Worm (Caenorhabditis elegans): Measurements from ENCODE around the gene C07B5.8.

C07B5.8 gene

DNA sequence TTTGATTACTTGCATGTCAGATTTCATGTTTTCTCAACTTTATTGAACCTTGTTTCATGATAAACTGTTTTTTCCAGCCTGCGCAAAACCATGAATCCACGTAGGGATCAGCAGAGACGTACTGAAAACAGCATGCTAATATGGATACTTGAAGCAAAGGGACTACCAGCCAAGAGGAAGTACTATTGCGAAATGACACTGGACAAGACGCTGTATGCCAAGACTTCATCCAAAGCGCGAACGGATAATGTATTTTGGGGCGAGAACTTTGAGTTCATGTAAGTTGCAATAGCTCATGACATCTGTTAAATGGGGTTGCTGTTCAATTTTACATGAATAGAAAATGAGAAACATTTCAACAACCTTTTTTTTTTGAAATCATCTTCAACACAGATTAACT lies 26.1 kb downstream of the C07B5.8 start:
- no peak for TF ChIP-seq unc-62 (GFP tag; optimal IDR thresholded peaks at IDR 0.05)

DNA sequence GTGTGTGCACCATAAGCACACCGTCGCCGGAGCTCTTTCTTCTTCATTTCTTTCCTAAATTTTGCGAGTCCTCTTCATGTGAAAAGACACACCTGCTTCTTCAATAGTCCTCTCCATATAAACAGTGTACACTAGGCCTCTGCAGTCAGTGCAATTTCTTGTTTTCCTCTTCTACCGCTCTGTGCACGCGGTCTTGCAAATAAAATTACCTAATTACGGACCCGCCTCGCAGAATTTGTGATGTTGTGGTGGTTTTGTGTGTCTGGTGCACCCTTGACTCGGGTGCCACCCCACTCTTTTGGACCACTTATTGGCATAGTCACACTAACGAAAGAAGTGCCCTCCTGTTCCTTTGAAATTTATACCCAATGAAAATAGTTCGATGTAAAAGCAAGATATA lies 26.6 kb downstream of the C07B5.8 start:
- TF ChIP-seq unc-62 (GFP tag; optimal IDR thresholded peaks at IDR 0.05), result no peak

DNA sequence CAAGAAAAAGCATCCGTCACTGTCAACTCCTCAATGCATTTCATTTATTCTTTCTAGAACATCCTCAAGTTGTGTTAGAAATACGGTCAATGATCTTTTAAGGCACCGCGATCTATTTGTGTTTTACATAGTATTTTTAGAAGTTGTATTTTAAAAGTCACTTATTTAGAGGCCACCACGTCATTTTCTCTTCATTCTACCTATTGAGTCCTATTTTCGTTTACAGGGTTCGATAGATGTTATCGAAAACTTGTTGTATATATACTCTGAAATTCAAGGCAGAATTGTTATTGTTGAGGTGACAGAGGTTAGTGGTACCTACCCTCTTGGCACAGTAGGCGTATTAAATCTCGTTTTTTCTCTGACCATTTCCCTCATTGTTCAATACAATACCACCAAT lies 27.0 kb downstream of the C07B5.8 start:
- no peak for TF ChIP-seq unc-62 (GFP tag; optimal IDR thresholded peaks at IDR 0.05)

DNA sequence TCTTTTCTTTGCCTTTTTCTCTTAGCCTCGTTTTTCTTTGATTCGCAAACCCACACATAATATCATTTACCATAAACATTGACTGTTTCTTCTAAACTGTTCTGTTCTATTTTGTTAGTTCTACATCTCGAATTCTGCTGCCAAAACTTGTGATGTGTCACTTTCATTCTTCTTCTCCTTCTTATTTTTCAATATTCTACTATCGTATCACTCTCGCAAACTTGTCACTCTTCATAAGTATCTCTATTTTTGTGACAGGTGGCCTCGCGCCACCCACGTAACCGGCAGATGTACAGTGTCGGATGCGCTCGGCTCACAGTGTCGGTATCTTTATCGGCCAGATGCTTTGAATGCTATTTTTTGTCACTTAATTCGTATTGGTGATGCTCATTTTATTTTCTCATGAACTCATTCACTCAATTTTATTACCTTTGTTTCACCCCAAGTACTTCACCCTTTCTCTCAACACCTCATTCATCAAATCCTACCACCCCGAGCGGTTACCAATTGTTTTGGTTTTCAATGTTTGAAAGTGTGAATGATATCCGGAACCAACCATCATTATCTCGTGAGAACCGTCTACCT lies 28.0 kb downstream of the C07B5.8 start:
- TF ChIP-seq unc-62 (GFP tag; optimal IDR thresholded peaks at IDR 0.05), result no peak

DNA sequence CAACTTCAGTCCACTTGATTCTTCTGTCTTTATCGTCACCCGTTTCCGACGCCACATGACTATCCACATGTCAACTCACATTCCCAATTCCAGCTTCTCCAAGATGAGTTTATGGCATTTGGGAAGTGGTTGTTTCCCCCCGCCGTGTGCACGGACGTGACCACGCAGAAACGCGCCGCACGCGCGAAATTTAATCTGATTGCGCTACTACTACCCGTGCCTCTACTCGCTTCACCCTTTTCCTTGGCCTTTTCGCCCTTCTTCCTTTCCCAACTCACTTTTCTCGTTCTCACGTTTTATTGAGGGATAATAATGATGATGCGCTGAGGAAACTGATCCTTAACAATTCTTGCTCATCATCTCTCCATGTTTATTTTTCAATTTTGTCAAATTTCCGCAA lies 30.2 kb downstream of the C07B5.8 start:
- TF ChIP-seq unc-62 (GFP tag; optimal IDR thresholded peaks at IDR 0.05), result no peak

DNA sequence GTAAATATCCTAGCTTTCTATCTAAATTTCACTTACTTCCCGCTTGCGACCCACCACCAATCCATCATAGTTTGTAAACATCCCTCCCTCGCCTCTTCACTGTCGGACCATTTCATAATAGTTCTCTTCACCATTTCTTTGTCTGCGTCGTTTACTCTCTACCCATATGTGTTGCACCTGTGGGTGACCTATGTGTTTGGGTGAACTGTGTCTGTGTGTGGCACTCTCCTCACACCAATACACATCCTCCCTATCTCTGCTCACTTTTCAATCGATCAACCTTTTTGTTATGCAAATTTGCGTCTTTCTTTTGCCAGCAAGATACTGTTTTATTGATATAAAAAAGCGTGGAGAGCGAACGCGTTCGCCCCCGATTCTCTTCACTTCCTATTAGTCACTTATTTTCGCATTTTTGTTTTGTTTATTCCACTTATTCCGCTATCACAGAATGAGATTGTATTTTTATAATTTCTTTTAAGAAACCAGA lies 31.6 kb downstream of the C07B5.8 start:
- TF ChIP-seq unc-62 (GFP tag; optimal IDR thresholded peaks at IDR 0.05), result no peak

DNA sequence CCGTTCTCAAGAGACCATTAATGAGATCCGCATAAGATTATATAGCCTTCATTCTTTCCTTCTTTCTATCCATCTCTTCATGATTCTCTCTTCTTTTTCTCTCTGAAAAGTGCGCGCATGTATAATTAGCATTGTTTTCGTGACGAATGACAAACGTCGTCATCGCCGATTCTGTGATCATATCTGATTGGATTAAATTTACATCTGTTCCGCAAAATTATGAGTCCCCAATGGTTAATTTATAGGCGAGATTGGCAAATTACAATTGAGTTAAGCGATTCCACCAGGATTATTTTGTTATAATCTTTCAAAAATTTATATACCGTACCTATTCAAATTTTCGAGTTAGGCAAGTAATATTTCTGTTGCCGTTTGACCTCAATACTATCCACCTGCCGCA lies 32.3 kb downstream of the C07B5.8 start:
- no peak for TF ChIP-seq unc-62 (GFP tag; optimal IDR thresholded peaks at IDR 0.05)

DNA sequence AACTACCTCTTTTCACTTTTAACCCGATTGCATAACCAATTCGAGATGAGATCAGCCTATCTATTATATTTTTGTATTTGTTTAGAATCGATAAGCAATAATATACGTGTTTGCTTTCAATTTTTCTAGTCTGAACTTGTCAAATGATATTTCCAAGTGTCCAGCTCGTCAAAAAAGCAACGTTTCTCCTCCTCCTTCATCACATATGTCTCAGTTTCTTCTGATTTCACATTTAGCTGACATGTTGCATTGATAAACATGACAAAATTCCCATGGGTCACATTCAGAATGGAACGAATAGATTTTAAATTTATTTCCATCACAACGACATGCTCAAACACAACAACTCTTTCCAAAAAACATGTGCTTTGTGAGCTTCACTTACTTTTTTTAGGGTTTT lies 37.2 kb downstream of the C07B5.8 start:
- TF ChIP-seq unc-62 (GFP tag; optimal IDR thresholded peaks at IDR 0.05), result no peak

DNA sequence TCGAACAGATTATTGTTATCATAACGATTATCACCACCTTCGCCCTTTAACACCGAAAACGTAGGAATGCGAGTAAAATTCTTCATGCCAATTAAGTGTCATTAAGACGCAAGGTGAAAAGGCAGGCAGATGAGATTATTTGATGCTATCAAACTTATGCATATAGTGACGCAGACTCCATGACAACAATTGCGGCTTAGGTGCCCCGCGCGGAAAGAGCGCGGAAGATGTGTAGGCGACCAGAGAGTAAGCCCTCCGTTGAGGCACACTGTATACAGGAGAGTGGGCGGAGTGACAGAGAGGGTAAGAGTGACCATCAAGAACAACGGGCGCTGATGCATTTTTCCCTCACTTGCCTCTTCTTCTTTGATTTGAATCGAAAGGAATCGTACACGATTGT lies 41.9 kb downstream of the C07B5.8 start:
- no peak for TF ChIP-seq unc-62 (GFP tag; optimal IDR thresholded peaks at IDR 0.05)

DNA sequence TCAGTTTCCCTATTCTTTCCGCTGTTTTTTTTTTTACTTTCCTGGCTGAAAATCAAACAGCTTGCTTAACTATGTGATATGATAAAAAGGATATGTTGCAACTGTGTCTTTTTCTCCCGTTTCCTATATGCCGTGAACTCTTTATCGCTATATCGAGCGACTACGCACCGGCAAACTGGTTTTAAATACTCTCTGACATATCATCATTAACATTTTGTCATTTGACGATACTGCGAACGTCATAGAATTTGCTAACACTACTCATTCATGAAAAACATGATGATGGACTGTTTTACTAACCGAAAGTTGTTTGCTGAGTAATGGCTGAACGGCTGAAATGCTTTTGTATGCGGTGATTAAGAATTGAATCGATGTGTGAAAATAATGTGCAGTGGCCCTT lies 45.1 kb downstream of the C07B5.8 start:
- no peak for TF ChIP-seq unc-62 (GFP tag; optimal IDR thresholded peaks at IDR 0.05)

DNA sequence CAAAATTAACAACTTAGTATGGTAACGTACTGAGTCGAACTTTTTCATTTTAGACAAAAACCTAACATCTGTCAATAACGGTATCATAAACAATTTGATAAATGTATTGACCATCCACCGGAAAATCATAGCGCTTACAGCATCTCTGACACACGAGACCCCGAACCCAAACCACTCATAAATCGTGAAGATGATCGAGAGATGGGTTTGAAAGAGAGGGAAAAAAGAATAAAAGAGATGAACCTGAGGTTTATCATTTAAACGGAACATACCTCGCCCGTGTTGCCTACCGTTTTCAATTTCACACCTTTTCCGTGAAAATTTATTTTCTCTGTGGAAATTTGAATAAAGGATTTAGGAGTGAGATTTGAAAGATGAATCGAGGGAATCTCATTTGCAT lies 47.0 kb downstream of the C07B5.8 start:
- no peak for TF ChIP-seq unc-62 (GFP tag; optimal IDR thresholded peaks at IDR 0.05)

Measured in whole organism, dauer.